Worm (Caenorhabditis elegans) whole organism, young adult: Measurements from ENCODE around the gene sfxn-1.1.

ENCODE experiments used
- B0261.1 ChIP-seq: sonication (generic microtip); optimal IDR thresholded peaks from 2 replicates; lab custom pipeline; 2016; ENCODE audit warnings: mild to moderate bottlenecking, missing genetic modification characterization, moderate library complexity, missing compliant biosample characterization
- B0336.3 ChIP-seq: fragments of 200-800 bp; sonication (Bioruptor generic); IDR thresholded peaks from 2 replicates; pipeline ENCODE4 v1.3.6; 2022; ENCODE audit warnings: missing genetic modification characterization, missing compliant biosample characterization
- F10E7.11 ChIP-seq: sonication (generic microtip); optimal IDR thresholded peaks from 2 replicates; lab custom pipeline; 2017; ENCODE audit warnings: mild to moderate bottlenecking, missing genetic modification characterization, moderate library complexity, missing compliant biosample characterization
- F33H1.4 ChIP-seq: fragments of 200-800 bp; sonication (Bioruptor generic); IDR thresholded peaks from 2 replicates; pipeline ENCODE4 v1.3.6; 2022; ENCODE audit warnings: missing genetic modification reagents, missing genetic modification characterization, missing compliant biosample characterization
- F37B4.10 ChIP-seq: fragments of 200-800 bp; sonication (Bioruptor generic); IDR thresholded peaks from 2 replicates; pipeline ENCODE4 v1.3.6; 2022; ENCODE audit warnings: missing genetic modification characterization, missing compliant biosample characterization
- F49E8.2 ChIP-seq: sonication (generic microtip); optimal IDR thresholded peaks from 3 replicates; lab custom pipeline; 2017; ENCODE audit warnings: missing genetic modification characterization, mild to moderate bottlenecking, missing compliant biosample characterization, antibody characterized with exemption, moderate library complexity; ENCODE audit not compliant: insufficient read depth
- F57C9.4 ChIP-seq: sonication (generic microtip); optimal IDR thresholded peaks from 2 replicates; lab custom pipeline; 2017; ENCODE audit warnings: mild to moderate bottlenecking, missing genetic modification characterization, missing compliant biosample characterization
- T07F8.4 ChIP-seq: sonication (generic microtip); optimal IDR thresholded peaks from 2 replicates; lab custom pipeline; 2016; ENCODE audit warnings: mild to moderate bottlenecking, missing genetic modification characterization, moderate library complexity, missing compliant biosample characterization
- attf-5 ChIP-seq: fragments of 200-800 bp; sonication (Bioruptor generic); optimal IDR thresholded peaks from 2 replicates; lab custom pipeline; 2018; ENCODE audit warnings: mild to moderate bottlenecking, missing genetic modification characterization, missing compliant biosample characterization
- ceh-91 ChIP-seq: fragments of 200-800 bp; sonication (Bioruptor generic); IDR thresholded peaks from 2 replicates; pipeline ENCODE4 v1.3.6; 2022; ENCODE audit warnings: missing genetic modification reagents, missing genetic modification characterization, missing compliant biosample characterization
- dox-1 ChIP-seq: fragments of 200-800 bp; sonication (Bioruptor generic); IDR thresholded peaks from 2 replicates; pipeline ENCODE4 v1.3.6; 2022; ENCODE audit warnings: missing genetic modification reagents, missing genetic modification characterization, missing compliant biosample characterization
- egl-18 ChIP-seq: fragments of 200-800 bp; sonication (Bioruptor generic); IDR thresholded peaks from 2 replicates; pipeline ENCODE4 v1.3.6; 2022; ENCODE audit warnings: missing genetic modification reagents, missing genetic modification characterization, missing compliant biosample characterization
- hlh-26 ChIP-seq: fragments of 200-800 bp; sonication (Bioruptor generic); conservative IDR thresholded peaks from 2 replicates; pipeline ENCODE4 v1.3.6; 2022; ENCODE audit warnings: missing genetic modification reagents, missing genetic modification characterization, missing compliant biosample characterization
- hmg-20 ChIP-seq: fragments of 200-800 bp; sonication (Bioruptor generic); IDR thresholded peaks from 2 replicates; pipeline ENCODE4 v1.3.6; 2022; ENCODE audit warnings: missing genetic modification reagents, missing genetic modification characterization, missing compliant biosample characterization
- lin-26 ChIP-seq: fragments of 200-800 bp; sonication (Bioruptor generic); IDR thresholded peaks from 2 replicates; pipeline ENCODE4 v1.3.6; 2022; ENCODE audit warnings: missing genetic modification reagents, missing genetic modification characterization, missing compliant biosample characterization
- nfya-2 ChIP-seq: fragments of 200-800 bp; sonication (Bioruptor generic); IDR thresholded peaks from 2 replicates; pipeline ENCODE4 v1.3.6; 2022; ENCODE audit warnings: missing genetic modification reagents, missing genetic modification characterization, missing compliant biosample characterization
- nhr-80 ChIP-seq: sonication (generic microtip); optimal IDR thresholded peaks from 2 replicates; lab custom pipeline; 2016; ENCODE audit warnings: missing genetic modification characterization, missing compliant biosample characterization
- nhr-90 ChIP-seq: sonication (generic microtip); optimal IDR thresholded peaks from 2 replicates; lab custom pipeline; 2016; ENCODE audit warnings: missing genotype, mild to moderate bottlenecking, missing genetic modification characterization, missing compliant biosample characterization
- pbrm-1 ChIP-seq: fragments of 200-800 bp; sonication (Bioruptor generic); IDR thresholded peaks from 2 replicates; pipeline ENCODE4 v1.3.6; 2022; ENCODE audit warnings: missing genetic modification reagents, missing genetic modification characterization, missing compliant biosample characterization
- sea-2 ChIP-seq: fragments of 200-800 bp; sonication (Bioruptor generic); IDR thresholded peaks from 2 replicates; pipeline ENCODE4 v1.3.6; 2022; ENCODE audit warnings: missing genetic modification characterization, missing compliant biosample characterization
- tbx-9 ChIP-seq: sonication (generic microtip); optimal IDR thresholded peaks from 2 replicates; lab custom pipeline; 2016; ENCODE audit warnings: borderline replicate concordance, missing genetic modification characterization, inconsistent platforms, missing compliant biosample characterization
- tlf-1 ChIP-seq: fragments of 200-800 bp; sonication (Bioruptor generic); optimal IDR thresholded peaks from 2 replicates; lab custom pipeline; 2018; ENCODE audit warnings: mild to moderate bottlenecking, missing genetic modification characterization, missing compliant biosample characterization
- unc-130 ChIP-seq: sonication (generic microtip); optimal IDR thresholded peaks from 2 replicates; lab custom pipeline; 2016; ENCODE audit warnings: missing genetic modification reagents, missing genetic modification characterization, missing compliant biosample characterization

Gene sfxn-1.1

ce11 chrII:9474367-9475105, 44.1 kb downstream of the sfxn-1.1 start, which contains the start of the genes chil-25 and chil-26:
TSS of gene chil-25 (minus strand) at chrII:9474467.
TSS of gene chil-26 (plus strand) at chrII:9475055.
- TF ChIP-seq pbrm-1 (GFP tag; lab: Robert Waterston, UW) (no peak), F37B4.10 (GFP tag; lab: Robert Waterston, UW) (no peak), lin-26 (no peak)

ce11 chrII:9470027-9470426, 48.7 kb downstream of the sfxn-1.1 start, which contains the start of gene T19H5.6:
TSS of gene T19H5.6 (minus strand) at chrII:9470221.
- TF ChIP-seq B0336.3 (GFP tag; lab: Robert Waterston, UW): no peak
- TF ChIP-seq T07F8.4: no peak
- TF ChIP-seq nfya-2 (GFP tag; lab: Robert Waterston, UW): no peak
- TF ChIP-seq nhr-90: no peak
- no peak for TF ChIP-seq attf-5 (GFP tag; lab: Kevin White, UChicago)
- no peak for TF ChIP-seq dox-1 (GFP tag; lab: Robert Waterston, UW)
- TF ChIP-seq egl-18 (GFP tag; lab: Robert Waterston, UW): no peak
- TF ChIP-seq F37B4.10 (GFP tag; lab: Robert Waterston, UW): no peak
- no peak for TF ChIP-seq unc-130
- no peak for TF ChIP-seq ceh-91 (GFP tag; lab: Robert Waterston, UW)
- no peak for TF ChIP-seq B0261.1 (tag; lab: Kevin White, UChicago)
- no peak for TF ChIP-seq tbx-9 (tag; lab: Kevin White, UChicago)
- TF ChIP-seq hlh-26 (GFP tag; lab: Robert Waterston, UW): no peak
- no peak for TF ChIP-seq sea-2 (GFP tag; lab: Robert Waterston, UW)
- TF ChIP-seq F57C9.4 (tag; lab: Kevin White, UChicago): no peak
- TF ChIP-seq hmg-20 (GFP tag; lab: Robert Waterston, UW): no peak
- no peak for TF ChIP-seq tlf-1 (GFP tag; lab: Kevin White, UChicago)
- TF ChIP-seq F49E8.2 (tag; lab: Kevin White, UChicago): no peak
- no peak for TF ChIP-seq F33H1.4 (GFP tag; lab: Robert Waterston, UW)
- no peak for TF ChIP-seq F10E7.11 (tag; lab: Kevin White, UChicago)
- TF ChIP-seq, all 124 proteins: peak for 0

ce11 chrII:9468414-9468813, 50.3 kb downstream of the sfxn-1.1 start, which contains the start of gene chil-23:
TSS of gene chil-23 (minus strand) at chrII:9468611.
- no peak for TF ChIP-seq F33H1.4 (GFP tag; lab: Robert Waterston, UW)
- peak; percentile 85 for TF ChIP-seq nhr-80 (tag; lab: Kevin White, UChicago)
- TF ChIP-seq egl-18 (GFP tag; lab: Robert Waterston, UW): no peak
